Worm (Caenorhabditis elegans) whole organism, L1 larva: Measurements from ENCODE around the gene K10D2.5.

Experiments used
- C04F5.9 ChIP-seq: sonication (generic microtip); optimal IDR thresholded peaks from 2 replicates; lab custom pipeline; 2016; ENCODE audit warnings: missing genetic modification characterization, missing compliant biosample characterization
- C16A3.4 ChIP-seq: fragments of 150-350 bp; optimal IDR thresholded peaks from 2 replicates; lab custom pipeline; 2014; ENCODE audit warnings: missing biosample characterization, missing genetic modification characterization
- Y116A8C.19 ChIP-seq: sonication (generic microtip); optimal IDR thresholded peaks from 2 replicates; lab custom pipeline; 2016; ENCODE audit warnings: missing compliant biosample characterization, missing genetic modification characterization, borderline replicate concordance
- aly-2 ChIP-seq: fragments of 150-350 bp; optimal IDR thresholded peaks from 2 replicates; lab custom pipeline; 2014; ENCODE audit warnings: missing biosample characterization, missing genetic modification characterization
- ama-1 ChIP-seq: fragments of 150-350 bp; optimal IDR thresholded peaks from 2 replicates; lab custom pipeline; 2014
- ceh-8 ChIP-seq: fragments of 200-800 bp; sonication (Bioruptor generic); optimal IDR thresholded peaks from 2 replicates; lab custom pipeline; 2018; ENCODE audit warnings: mild to moderate bottlenecking, missing genetic modification characterization, moderate library complexity, missing compliant biosample characterization
- ceh-82 ChIP-seq, 3 experiments: fragments of 150-350 bp in 1 of 3; sonication (generic microtip) in 2 of 3; optimal IDR thresholded peaks; 2 replicates each; lab custom pipeline; 2014 to 2017; ENCODE audit warnings: missing biosample characterization in 3 of 3, missing genetic modification characterization in 3 of 3
- ceh-88 ChIP-seq: fragments of 200-800 bp; sonication (Bioruptor generic); IDR thresholded peaks from 2 replicates; pipeline ENCODE4 v1.3.6; 2022; ENCODE audit warnings: missing genetic modification characterization, missing compliant biosample characterization
- ceh-90 ChIP-seq: sonication (generic microtip); optimal IDR thresholded peaks from 2 replicates; lab custom pipeline; 2016; ENCODE audit warnings: missing genetic modification characterization, missing compliant biosample characterization
- dpl-1 ChIP-seq, 3 experiments: fragments of 150-350 bp in 2 of 3; sonication (generic microtip) in 1 of 3; optimal IDR thresholded peaks; 2 replicates each; lab custom pipeline; 2014 to 2017; ENCODE audit warnings: missing biosample characterization in 3 of 3, missing genetic modification characterization in 3 of 3, missing genetic modification reagents in 3 of 3
- dsc-1 ChIP-seq: sonication (generic microtip); optimal IDR thresholded peaks from 2 replicates; lab custom pipeline; 2016; ENCODE audit warnings: mild to moderate bottlenecking, missing genetic modification characterization, missing compliant biosample characterization
- egl-13 ChIP-seq: sonication (generic microtip); optimal IDR thresholded peaks from 2 replicates; lab custom pipeline; 2016; ENCODE audit warnings: missing genotype, missing genetic modification reagents, missing genetic modification characterization, missing compliant biosample characterization
- fkh-4 ChIP-seq: sonication (generic microtip); optimal IDR thresholded peaks from 2 replicates; lab custom pipeline; 2016; ENCODE audit warnings: missing compliant biosample characterization, missing genetic modification characterization, borderline replicate concordance
- fkh-8 ChIP-seq: sonication (generic microtip); optimal IDR thresholded peaks from 2 replicates; lab custom pipeline; 2016; ENCODE audit warnings: mild to moderate bottlenecking, missing genetic modification characterization, missing compliant biosample characterization
- grh-1 ChIP-seq: fragments of 200-800 bp; sonication (Bioruptor generic); IDR thresholded peaks from 2 replicates; pipeline ENCODE4 v1.3.6; 2022; ENCODE audit warnings: missing genetic modification reagents, missing genetic modification characterization, missing compliant biosample characterization
- hpl-2 ChIP-seq: fragments of 150-350 bp; optimal IDR thresholded peaks from 2 replicates; lab custom pipeline; 2014; ENCODE audit warnings: missing biosample characterization, missing genetic modification reagents, missing genetic modification characterization
- irx-1 ChIP-seq: sonication (generic microtip); optimal IDR thresholded peaks from 2 replicates; lab custom pipeline; 2016; ENCODE audit warnings: missing genetic modification characterization, missing compliant biosample characterization
- isw-1 ChIP-seq: fragments of 200-800 bp; sonication (Bioruptor generic); IDR thresholded peaks from 2 replicates; pipeline ENCODE4 v1.3.6; 2022; ENCODE audit warnings: missing genetic modification characterization, missing compliant biosample characterization
- lin-13 ChIP-seq: fragments of 150-350 bp; optimal IDR thresholded peaks from 2 replicates; lab custom pipeline; 2014; ENCODE audit warnings: missing biosample characterization, missing genetic modification reagents, missing genetic modification characterization
- lin-14 ChIP-seq: fragments of 200-800 bp; sonication (Bioruptor generic); optimal IDR thresholded peaks from 2 replicates; lab custom pipeline; 2018; ENCODE audit warnings: mild to moderate bottlenecking, missing genetic modification characterization, moderate library complexity, missing compliant biosample characterization
- lin-35 ChIP-seq, 2 experiments: fragments of 150-350 bp; optimal IDR thresholded peaks; 2 replicates each; lab custom pipeline; 2014; ENCODE audit warnings: missing biosample characterization in 2 of 2, missing genetic modification characterization in 2 of 2, missing genetic modification reagents in 2 of 2
- lin-39 ChIP-seq: fragments of 150-350 bp; optimal IDR thresholded peaks from 2 replicates; lab custom pipeline; 2014; ENCODE audit warnings: missing biosample characterization, missing genetic modification reagents, missing genetic modification characterization
- lsy-2 ChIP-seq, 2 experiments: fragments of 150-350 bp; optimal IDR thresholded peaks; 2 replicates each; lab custom pipeline; 2014; ENCODE audit warnings: missing biosample characterization in 2 of 2, missing genetic modification characterization in 2 of 2
- nhr-237 ChIP-seq: fragments of 150-350 bp; optimal IDR thresholded peaks from 2 replicates; lab custom pipeline; 2014; ENCODE audit warnings: missing biosample characterization, missing genetic modification characterization
- nhr-47 ChIP-seq: sonication (generic microtip); optimal IDR thresholded peaks from 2 replicates; lab custom pipeline; 2016; ENCODE audit warnings: mild to moderate bottlenecking, missing genetic modification characterization, moderate library complexity, missing compliant biosample characterization
- nhr-71 ChIP-seq: sonication (generic microtip); optimal IDR thresholded peaks from 2 replicates; lab custom pipeline; 2016; ENCODE audit warnings: mild to moderate bottlenecking, missing genetic modification characterization, moderate library complexity, missing compliant biosample characterization
- nhr-90 ChIP-seq: sonication (generic microtip); optimal IDR thresholded peaks from 2 replicates; lab custom pipeline; 2016; ENCODE audit warnings: mild to moderate bottlenecking, missing genetic modification characterization, missing compliant biosample characterization; ENCODE audit not compliant: poor library complexity
- pag-3 ChIP-seq: sonication (generic microtip); optimal IDR thresholded peaks from 2 replicates; lab custom pipeline; 2017; ENCODE audit warnings: missing genetic modification characterization, mild to moderate bottlenecking, missing compliant biosample characterization, antibody characterized with exemption, borderline replicate concordance; ENCODE audit not compliant: insufficient read depth
- skn-1 ChIP-seq: fragments of 150-350 bp; optimal IDR thresholded peaks from 2 replicates; lab custom pipeline; 2014; ENCODE audit warnings: missing biosample characterization, missing genetic modification characterization
- swsn-7 ChIP-seq: sonication (generic microtip); optimal IDR thresholded peaks from 2 replicates; lab custom pipeline; 2016; ENCODE audit warnings: missing genetic modification characterization, missing compliant biosample characterization
- unc-30 ChIP-seq: sonication (generic microtip); optimal IDR thresholded peaks from 2 replicates; lab custom pipeline; 2017; ENCODE audit warnings: missing biosample characterization, missing genetic modification characterization
- unc-62 ChIP-seq: fragments of 150-350 bp; optimal IDR thresholded peaks from 2 replicates; lab custom pipeline; 2014; ENCODE audit warnings: missing biosample characterization, missing genetic modification reagents, missing genetic modification characterization
- unc-86 ChIP-seq: sonication (generic microtip); optimal IDR thresholded peaks from 2 replicates; lab custom pipeline; 2016; ENCODE audit warnings: missing genetic modification characterization, missing compliant biosample characterization
- unc-98 ChIP-seq: fragments of 200-800 bp; sonication (Bioruptor generic); IDR thresholded peaks from 2 replicates; pipeline ENCODE4 v1.3.6; 2022; ENCODE audit warnings: missing genetic modification characterization, missing compliant biosample characterization
- vab-15 ChIP-seq: sonication (generic microtip); optimal IDR thresholded peaks from 2 replicates; lab custom pipeline; 2017; ENCODE audit warnings: missing genotype, mild to moderate bottlenecking, missing genetic modification characterization, missing compliant biosample characterization
- zag-1 ChIP-seq: fragments of 150-350 bp; optimal IDR thresholded peaks from 2 replicates; lab custom pipeline; 2014; ENCODE audit warnings: missing biosample characterization, missing genetic modification characterization
- zip-4 ChIP-seq: fragments of 200-800 bp; sonication (Bioruptor generic); optimal IDR thresholded peaks from 2 replicates; lab custom pipeline; 2018; ENCODE audit warnings: mild to moderate bottlenecking, missing genetic modification characterization, moderate library complexity, missing compliant biosample characterization

Gene K10D2.5

DNA sequence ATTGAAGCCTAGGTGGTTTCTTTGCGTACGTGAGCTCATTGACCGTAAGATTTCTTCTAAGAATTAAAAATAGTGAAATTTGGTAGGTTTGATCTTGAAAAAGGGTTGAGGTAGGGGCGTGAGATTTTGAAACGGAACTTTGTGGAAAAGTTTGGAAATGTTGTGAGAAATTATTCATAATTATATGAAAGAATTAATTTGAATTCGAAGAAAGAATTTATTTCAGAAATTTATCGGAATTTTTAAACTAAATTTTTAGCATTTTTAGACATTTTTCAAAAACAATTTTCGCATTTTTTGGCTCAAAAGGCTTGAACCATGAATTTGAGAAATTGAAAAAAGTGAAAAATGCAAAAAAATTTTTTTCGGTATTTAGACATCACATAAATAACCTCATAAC lies 41.6 kb downstream of the K10D2.5 start:
- TF ChIP-seq ceh-8 (GFP tag; lab: Kevin White, UChicago) = no peak
- no peak for TF ChIP-seq skn-1 (tag; lab: Kevin White, UChicago)
- TF ChIP-seq unc-30 = no peak
- TF ChIP-seq hpl-2 (GFP tag; lab: Kevin White, UChicago) = no peak
- no peak for TF ChIP-seq unc-62 (GFP tag; lab: Kevin White, UChicago)
- TF ChIP-seq dsc-1 (tag; lab: Kevin White, UChicago) = no peak
- no peak for TF ChIP-seq Y116A8C.19 (tag; lab: Kevin White, UChicago)
- TF ChIP-seq lin-13 = no peak
- TF ChIP-seq lsy-2 (tag; optimal IDR thresholded peaks at IDR 0.05; lab: Kevin White, UChicago) = no peak
- TF ChIP-seq lin-14 (GFP tag; lab: Kevin White, UChicago) = no peak
- no peak for TF ChIP-seq grh-1 (GFP tag; lab: Robert Waterston, UW)
- no peak for TF ChIP-seq vab-15
- no peak for TF ChIP-seq unc-98 (GFP tag; lab: Robert Waterston, UW)
- TF ChIP-seq, all 84 proteins: peak for 0

DNA sequence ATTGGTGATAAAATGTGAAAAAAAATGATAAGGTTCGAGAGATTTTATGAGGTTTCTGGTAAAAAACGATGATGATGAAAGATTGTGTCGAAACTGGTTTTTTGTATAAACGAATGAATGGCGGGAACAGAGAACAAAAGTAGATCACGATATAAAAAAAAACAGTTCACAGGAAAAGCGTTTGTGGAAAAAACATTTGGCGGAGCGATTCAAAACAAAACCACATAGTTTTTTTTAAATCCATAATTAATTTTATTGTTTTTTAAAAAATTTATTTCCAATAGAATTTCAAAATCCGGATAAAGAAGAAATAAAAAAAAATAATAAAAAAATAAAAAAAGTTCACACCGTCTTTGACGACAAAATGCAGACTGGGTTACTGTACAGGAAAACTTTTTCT lies 42.9 kb downstream of the K10D2.5 start, which contains the start of gene ZC155.4:
TSS of gene ZC155.4 (minus strand) at position 101 of the 400 bp plus-strand sequence.
- TF ChIP-seq nhr-90 = no peak
- no peak for TF ChIP-seq pag-3 (tag; lab: Kevin White, UChicago)
- no peak for TF ChIP-seq aly-2 (tag; lab: Kevin White, UChicago)
- no peak for TF ChIP-seq unc-86 (tag; lab: Kevin White, UChicago)
- no peak for TF ChIP-seq fkh-4 (tag; lab: Kevin White, UChicago)
- no peak for TF ChIP-seq unc-30
- TF ChIP-seq zip-4 = no peak
- TF ChIP-seq ceh-82 (tag; optimal IDR thresholded peaks at IDR 0.05; lab: Kevin White, UChicago) = no peak
- TF ChIP-seq C04F5.9 (tag; lab: Kevin White, UChicago) = no peak
- TF ChIP-seq fkh-8 = no peak
- no peak for TF ChIP-seq lsy-2 (tag; optimal IDR thresholded peaks at IDR 0.05; lab: Kevin White, UChicago)
- TF ChIP-seq ceh-88 (GFP tag; lab: Robert Waterston, UW) = no peak

DNA sequence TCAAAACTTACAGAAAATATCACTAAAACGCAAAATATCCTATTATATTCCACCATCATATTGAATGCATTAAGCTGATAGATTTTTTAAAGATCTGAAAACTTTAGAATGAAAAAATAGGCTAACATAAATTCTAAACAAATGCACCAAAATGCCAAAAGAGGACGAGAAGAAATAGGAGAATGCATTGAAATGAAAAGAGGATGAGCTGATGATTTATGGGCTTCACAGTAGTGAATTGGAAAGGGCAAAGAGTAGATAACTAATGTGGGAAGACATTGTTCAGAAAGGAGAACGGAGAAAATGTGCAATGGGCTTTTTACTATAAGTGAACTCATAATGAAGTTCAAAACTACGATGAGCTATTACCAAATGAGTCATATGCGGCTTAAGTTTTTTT lies 45.0 kb downstream of the K10D2.5 start, which contains the start of gene cutl-19:
TSS of gene cutl-19 (minus strand) at position 101 of the 400 bp plus-strand sequence.
- TF ChIP-seq nhr-71 (tag; lab: Kevin White, UChicago) (no peak), Y116A8C.19 (tag; lab: Kevin White, UChicago) (no peak), ama-1 (no peak), skn-1 (tag; lab: Kevin White, UChicago) (no peak), isw-1 (GFP tag; lab: Robert Waterston, UW) (no peak), unc-62 (GFP tag; lab: Kevin White, UChicago) (no peak), C16A3.4 (no peak), zag-1 (tag; lab: Kevin White, UChicago) (no peak), lin-14 (GFP tag; lab: Kevin White, UChicago) (no peak), dpl-1 (GFP tag; optimal IDR thresholded peaks at IDR 0.05; lab: Kevin White, UChicago) (no peak), lin-39 (tag; lab: Kevin White, UChicago) (no peak), nhr-47 (tag; lab: Kevin White, UChicago) (no peak), egl-13 (tag; lab: Kevin White, UChicago) (no peak)

- no peak for TF ChIP-seq lin-35 (GFP tag; optimal IDR thresholded peaks at IDR 0.05; lab: Kevin White, UChicago)
- TF ChIP-seq, all 84 proteins: peak for 0
These were observed 46.2 kb downstream of the K10D2.5 start, which contains the start of gene ZC155.2 for ce11 chrIII:5218687-5219086. Gene ZC155.2, plus strand, starts transcription at chrIII:5218987.

- TF ChIP-seq ceh-90 (tag; lab: Kevin White, UChicago) (no peak), irx-1 (tag; lab: Kevin White, UChicago) (no peak), nhr-237 (tag; lab: Kevin White, UChicago) (no peak), unc-86 (tag; lab: Kevin White, UChicago) (no peak), swsn-7 (tag; lab: Kevin White, UChicago) (no peak), ceh-8 (GFP tag; lab: Kevin White, UChicago) (no peak)
These were observed 49.3 kb downstream of the K10D2.5 start for ce11 chrIII:5221820-5222219.
